Worm (Caenorhabditis elegans) whole organism, mixed stage, embryonic: ENCODE measurements around the gene scl-26.

Source experiments
- M03D4.4 ChIP-seq: sonication (generic microtip); optimal IDR thresholded peaks from 2 replicates; lab custom pipeline; 2017; ENCODE audit warnings: mild to moderate bottlenecking, missing genetic modification characterization, missing compliant biosample characterization
- bed-3 ChIP-seq: fragments of 200-800 bp; sonication (Bioruptor generic); optimal IDR thresholded peaks from 3 replicates; lab custom pipeline; 2018; ENCODE audit warnings: mild to moderate bottlenecking, missing genetic modification characterization, moderate library complexity, missing compliant biosample characterization
- blmp-1 ChIP-seq: fragments of 150-350 bp; optimal IDR thresholded peaks from 2 replicates; lab custom pipeline; 2014; ENCODE audit warnings: missing biosample characterization, missing genetic modification characterization
- ceh-39 ChIP-seq: fragments of 150-350 bp; optimal IDR thresholded peaks from 2 replicates; lab custom pipeline; 2014; ENCODE audit warnings: missing biosample characterization, missing genetic modification characterization
- ceh-43 ChIP-seq: fragments of 200-800 bp; sonication (Bioruptor generic); optimal IDR thresholded peaks from 2 replicates; lab custom pipeline; 2018; ENCODE audit warnings: mild to moderate bottlenecking, missing genetic modification characterization, moderate library complexity, missing compliant biosample characterization
- ceh-83 ChIP-seq: fragments of 200-800 bp; sonication (Bioruptor generic); optimal IDR thresholded peaks from 2 replicates; lab custom pipeline; 2018; ENCODE audit warnings: mild to moderate bottlenecking, missing genetic modification characterization, missing compliant biosample characterization
- ces-1 ChIP-seq: fragments of 150-350 bp; optimal IDR thresholded peaks from 2 replicates; lab custom pipeline; 2014; ENCODE audit warnings: missing biosample characterization, missing genetic modification reagents, missing genetic modification characterization
- cnd-1 ChIP-seq: fragments of 200-800 bp; sonication (Bioruptor generic); optimal IDR thresholded peaks from 2 replicates; lab custom pipeline; 2018; ENCODE audit warnings: mild to moderate bottlenecking, missing genetic modification characterization, missing compliant biosample characterization
- drap-1 ChIP-seq: fragments of 200-800 bp; sonication (Bioruptor generic); optimal IDR thresholded peaks from 3 replicates; lab custom pipeline; 2018; ENCODE audit warnings: mild to moderate bottlenecking, missing genetic modification characterization, missing compliant biosample characterization
- elt-3 ChIP-seq: fragments of 150-350 bp; optimal IDR thresholded peaks from 2 replicates; lab custom pipeline; 2014; ENCODE audit warnings: missing biosample characterization, missing genetic modification characterization
- flh-1 ChIP-seq: fragments of 200-800 bp; sonication (Bioruptor generic); optimal IDR thresholded peaks from 2 replicates; lab custom pipeline; 2018; ENCODE audit warnings: mild to moderate bottlenecking, missing genetic modification characterization, moderate library complexity, missing compliant biosample characterization
- ham-2 ChIP-seq: fragments of 200-800 bp; sonication (Bioruptor generic); optimal IDR thresholded peaks from 2 replicates; lab custom pipeline; 2018; ENCODE audit warnings: mild to moderate bottlenecking, missing genetic modification characterization, missing compliant biosample characterization
- hlh-1 ChIP-seq: fragments of 150-350 bp; optimal IDR thresholded peaks from 2 replicates; lab custom pipeline; 2014; ENCODE audit warnings: missing biosample characterization, missing genetic modification reagents, missing genetic modification characterization
- lin-13 ChIP-seq: fragments of 150-350 bp; optimal IDR thresholded peaks from 2 replicates; lab custom pipeline; 2014; ENCODE audit warnings: missing biosample characterization, missing genetic modification characterization
- lin-32 ChIP-seq: fragments of 200-800 bp; sonication (Bioruptor generic); optimal IDR thresholded peaks from 2 replicates; lab custom pipeline; 2018; ENCODE audit warnings: mild to moderate bottlenecking, missing genetic modification characterization, missing compliant biosample characterization
- lsy-2 ChIP-seq: fragments of 150-350 bp; optimal IDR thresholded peaks from 2 replicates; lab custom pipeline; 2014; ENCODE audit warnings: missing biosample characterization, missing genetic modification characterization
- mab-5 ChIP-seq: fragments of 150-350 bp; optimal IDR thresholded peaks from 2 replicates; lab custom pipeline; 2014; ENCODE audit warnings: missing biosample characterization, missing genetic modification characterization
- mep-1 ChIP-seq: fragments of 150-350 bp; optimal IDR thresholded peaks from 2 replicates; lab custom pipeline; 2017; ENCODE audit warnings: missing biosample characterization, missing genetic modification reagents, missing genetic modification characterization, inconsistent platforms
- mls-2 ChIP-seq: sonication (generic microtip); optimal IDR thresholded peaks from 2 replicates; lab custom pipeline; 2016; ENCODE audit warnings: mild to moderate bottlenecking, missing genetic modification characterization, moderate library complexity, missing compliant biosample characterization
- nhr-12 ChIP-seq: fragments of 150-350 bp; optimal IDR thresholded peaks from 2 replicates; lab custom pipeline; 2014; ENCODE audit warnings: missing biosample characterization, missing genetic modification characterization
- nhr-2 ChIP-seq: fragments of 150-350 bp; optimal IDR thresholded peaks from 2 replicates; lab custom pipeline; 2014; ENCODE audit warnings: missing biosample characterization, missing genetic modification characterization
- nhr-237 ChIP-seq: fragments of 150-350 bp; optimal IDR thresholded peaks from 2 replicates; lab custom pipeline; 2014; ENCODE audit warnings: missing biosample characterization, missing genetic modification characterization
- nhr-28 ChIP-seq: fragments of 150-350 bp; optimal IDR thresholded peaks from 2 replicates; lab custom pipeline; 2014; ENCODE audit warnings: missing biosample characterization, missing genetic modification characterization
- nhr-76 ChIP-seq: sonication (generic microtip); optimal IDR thresholded peaks from 2 replicates; lab custom pipeline; 2017; ENCODE audit warnings: missing biosample characterization, missing genetic modification characterization
- pha-4 ChIP-seq: fragments of 150-350 bp; optimal IDR thresholded peaks from 2 replicates; lab custom pipeline; 2018; ENCODE audit warnings: missing biosample characterization, missing genetic modification reagents, missing genetic modification characterization
- sem-2 ChIP-seq: fragments of 200-800 bp; sonication (Bioruptor generic); optimal IDR thresholded peaks from 2 replicates; lab custom pipeline; 2018; ENCODE audit warnings: mild to moderate bottlenecking, missing genetic modification characterization, missing compliant biosample characterization
- sptf-1 ChIP-seq: sonication (generic microtip); optimal IDR thresholded peaks from 2 replicates; lab custom pipeline; 2017; ENCODE audit warnings: mild to moderate bottlenecking, missing genetic modification characterization, moderate library complexity, missing compliant biosample characterization
- tbx-8 ChIP-seq: fragments of 200-800 bp; sonication (Bioruptor generic); optimal IDR thresholded peaks from 2 replicates; lab custom pipeline; 2018; ENCODE audit warnings: mild to moderate bottlenecking, missing genetic modification characterization, moderate library complexity, missing compliant biosample characterization
- unc-62 ChIP-seq: fragments of 150-350 bp; optimal IDR thresholded peaks from 2 replicates; lab custom pipeline; 2014; ENCODE audit warnings: missing biosample characterization, missing genetic modification reagents, missing genetic modification characterization
- zip-8 ChIP-seq: fragments of 150-350 bp; optimal IDR thresholded peaks from 2 replicates; lab custom pipeline; 2014; ENCODE audit warnings: missing biosample characterization, missing genetic modification characterization
- ztf-11 ChIP-seq: fragments of 150-350 bp; optimal IDR thresholded peaks from 2 replicates; lab custom pipeline; 2014; ENCODE audit warnings: missing biosample characterization, missing genetic modification characterization

scl-26 gene

ce11 chrV:7634657-7635056 is 33.3 kb upstream of the scl-26 start, which contains the start of gene srd-31:
srd-31 (minus strand) TSS chrV:7634757.
- no peak for TF ChIP-seq ceh-83 (GFP tag; lab: Kevin White, UChicago)
- no peak for TF ChIP-seq mab-5 (tag; lab: Kevin White, UChicago)
- TF ChIP-seq cnd-1: no peak
- TF ChIP-seq nhr-2 (tag; lab: Kevin White, UChicago): no peak
- no peak for TF ChIP-seq hlh-1 (tag; lab: Kevin White, UChicago)
- no peak for TF ChIP-seq nhr-12 (tag; lab: Kevin White, UChicago)
- TF ChIP-seq sptf-1 (tag; lab: Kevin White, UChicago): no peak
- TF ChIP-seq ces-1: no peak
- no peak for TF ChIP-seq lsy-2 (tag; lab: Kevin White, UChicago)
- no peak for TF ChIP-seq zip-8
- no peak for TF ChIP-seq ceh-43 (GFP tag; lab: Kevin White, UChicago)
- TF ChIP-seq unc-62 (GFP tag; lab: Kevin White, UChicago): no peak
- TF ChIP-seq ztf-11: no peak
- TF ChIP-seq nhr-76 (tag; lab: Kevin White, UChicago): no peak
- TF ChIP-seq pha-4 (tag; lab: Kevin White, UChicago): no peak
- TF ChIP-seq mep-1 (tag; lab: Kevin White, UChicago): no peak
- TF ChIP-seq sem-2 (GFP tag; lab: Kevin White, UChicago): no peak
- no peak for TF ChIP-seq blmp-1 (tag; lab: Kevin White, UChicago)
- no peak for TF ChIP-seq ceh-39 (tag; lab: Kevin White, UChicago)
- TF ChIP-seq drap-1: no peak

ce11 chrV:7631732-7632131 is 30.4 kb upstream of the scl-26 start, which contains the start of gene srd-25:
srd-25 (plus strand) TSS chrV:7632032.
- TF ChIP-seq cnd-1: no peak
- TF ChIP-seq lsy-2 (tag; lab: Kevin White, UChicago): no peak
- TF ChIP-seq flh-1 (GFP tag; lab: Kevin White, UChicago): no peak
- TF ChIP-seq bed-3 (GFP tag; lab: Kevin White, UChicago): no peak
- TF ChIP-seq nhr-237 (tag; lab: Kevin White, UChicago): no peak

ce11 chrV:7629504-7629903 is 28.2 kb upstream of the scl-26 start, which contains the start of gene srd-30:
srd-30 (plus strand) TSS chrV:7629804.
- TF ChIP-seq unc-62 (GFP tag; lab: Kevin White, UChicago) (no peak), M03D4.4 (no peak), nhr-237 (tag; lab: Kevin White, UChicago) (no peak), nhr-28 (tag; lab: Kevin White, UChicago) (no peak), zip-8 (no peak)

- TF ChIP-seq nhr-12 (tag; lab: Kevin White, UChicago): no peak
- TF ChIP-seq mls-2 (tag; lab: Kevin White, UChicago): no peak
- TF ChIP-seq blmp-1 (tag; lab: Kevin White, UChicago): no peak
- TF ChIP-seq elt-3 (tag; lab: Kevin White, UChicago): no peak
- no peak for TF ChIP-seq tbx-8
- no peak for TF ChIP-seq ham-2
- no peak for TF ChIP-seq lsy-2 (tag; lab: Kevin White, UChicago)
- no peak for TF ChIP-seq nhr-237 (tag; lab: Kevin White, UChicago)
- TF ChIP-seq ceh-43 (GFP tag; lab: Kevin White, UChicago): no peak
- no peak for TF ChIP-seq ceh-83 (GFP tag; lab: Kevin White, UChicago)
- no peak for TF ChIP-seq mab-5 (tag; lab: Kevin White, UChicago)
- no peak for TF ChIP-seq ceh-39 (tag; lab: Kevin White, UChicago)
- TF ChIP-seq mep-1 (tag; lab: Kevin White, UChicago): no peak
- no peak for TF ChIP-seq ces-1
- TF ChIP-seq unc-62 (GFP tag; lab: Kevin White, UChicago): no peak
Measured at ce11 chrV:7626550-7626949, 25.2 kb upstream of the scl-26 start, which contains the start of gene F07C4.6. F07C4.6 (plus strand) TSS chrV:7626850.

- no peak for TF ChIP-seq lin-13
- TF ChIP-seq lin-32 (GFP tag; lab: Kevin White, UChicago): no peak
- TF ChIP-seq nhr-28 (tag; lab: Kevin White, UChicago): no peak
Measured at ce11 chrV:7624652-7625051, 23.3 kb upstream of the scl-26 start, which contains the start of gene grsp-4. grsp-4 (plus strand) TSS chrV:7624952.
